Fruit fly (Drosophila melanogaster): Measurements from ENCODE around the gene HP4.
A peak's percentile ranks its signal among the peaks of the same experiment; 100 is the strongest.

The HP4 gene

DNA sequence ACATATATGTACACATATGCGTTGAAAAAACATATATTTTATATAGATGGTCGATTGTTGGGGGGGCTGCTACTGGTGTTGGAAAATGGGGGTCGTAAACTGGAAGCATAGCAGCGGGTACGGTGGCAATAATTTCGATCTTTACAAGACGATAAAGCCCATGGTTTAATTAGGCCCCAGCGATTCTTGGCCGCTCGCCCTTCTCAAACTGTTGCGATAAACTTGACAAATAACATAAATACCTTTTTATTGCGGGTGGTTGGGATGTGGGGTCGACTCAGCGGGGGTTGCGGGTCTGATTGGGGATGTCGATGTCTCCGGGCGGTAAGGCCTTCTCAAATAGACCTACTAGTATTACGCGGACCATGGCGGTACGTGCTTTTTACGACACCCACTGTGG lies 37.3 kb downstream of the HP4 start (continued):
- TF ChIP-seq bsh (GFP tag; optimal IDR thresholded peaks at IDR 0.05) (peak in 1 of 2 experiments; percentile 14), ATbp (GFP tag; optimal IDR thresholded peaks at IDR 0.05) (no peak), Atf3 (GFP tag; optimal IDR thresholded peaks at IDR 0.05) (no peak), corto (GFP tag; optimal IDR thresholded peaks at IDR 0.05) (no peak), lab (GFP tag; optimal IDR thresholded peaks at IDR 0.05) (peak; percentile 32), CG18764 (GFP tag; optimal IDR thresholded peaks at IDR 0.05) (no peak), CG7745 (tag; optimal IDR thresholded peaks at IDR 0.05) (peak; percentile 30), CG5245 (GFP tag; optimal IDR thresholded peaks at IDR 0.05) (no peak), CG12769 (tag; optimal IDR thresholded peaks at IDR 0.05) (peak; percentile 0), ato (GFP tag; IDR thresholded peaks at IDR 0.05; ENCODE audit: partially characterized antibody) (no peak), Ada2b (GFP tag; IDR thresholded peaks at IDR 0.05) (no peak), CG2199 (GFP tag; IDR thresholded peaks at IDR 0.05) (no peak), oc (tag; optimal IDR thresholded peaks at IDR 0.05) (no peak), repo (GFP tag; optimal IDR thresholded peaks at IDR 0.05) (no peak), CG13296 (GFP tag; optimal IDR thresholded peaks at IDR 0.05) (no peak), Sry-β (GFP tag; optimal IDR thresholded peaks at IDR 0.05) (no peak), kah (GFP tag; optimal IDR thresholded peaks at IDR 0.05) (no peak), CG7839 (tag; optimal IDR thresholded peaks at IDR 0.05) (peak; percentile 5), Adf1 (GFP tag; IDR thresholded peaks at IDR 0.05) (no peak), chinmo (GFP tag; IDR thresholded peaks at IDR 0.05; ENCODE audit: partially characterized antibody) (0 out of 4 replicates have a peak, but pooled peaks have one; percentile 26), CG4820 (GFP tag; optimal IDR thresholded peaks at IDR 0.05) (no peak), CG10979 (tag; optimal IDR thresholded peaks at IDR 0.05) (no peak), sna (GFP tag; IDR thresholded peaks at IDR 0.05; ENCODE audit: partially characterized antibody) (no peak), Hr51 (GFP tag; optimal IDR thresholded peaks at IDR 0.05) (no peak), CG7372 (GFP tag; IDR thresholded peaks at IDR 0.05) (no peak), schlank (tag; optimal IDR thresholded peaks at IDR 0.05) (no peak), Ravus (GFP tag; IDR thresholded peaks at IDR 0.05) (no peak), nerfin-2 (GFP tag; IDR thresholded peaks at IDR 0.05; ENCODE audit: partially characterized antibody) (no peak), Xrp1 (GFP tag; IDR thresholded peaks at IDR 0.05) (no peak), Doc3 (GFP tag; IDR thresholded peaks at IDR 0.05; ENCODE audit: partially characterized antibody) (no peak), lov (optimal IDR thresholded peaks at IDR 0.05) (no peak), lov (GFP tag; IDR thresholded peaks at IDR 0.05) (no peak), CG18011 (GFP tag; optimal IDR thresholded peaks at IDR 0.05) (no peak), dysf (GFP tag; IDR thresholded peaks at IDR 0.05) (no peak), CG4730 (GFP tag; IDR thresholded peaks at IDR 0.05) (no peak), gsb (GFP tag; IDR thresholded peaks at IDR 0.05) (no peak), CoRest (tag; optimal IDR thresholded peaks at IDR 0.05) (no peak), CG10321 (GFP tag; IDR thresholded peaks at IDR 0.05) (no peak), mld (GFP tag; IDR thresholded peaks at IDR 0.05; ENCODE audit: partially characterized antibody) (no peak), CG31365 (tag; optimal IDR thresholded peaks at IDR 0.05) (no peak), Sry-δ (GFP tag; optimal IDR thresholded peaks at IDR 0.05) (no peak), CG18262 (tag; optimal IDR thresholded peaks at IDR 0.05) (no peak), CG8359 (GFP tag; optimal IDR thresholded peaks at IDR 0.05; ENCODE audit: borderline replicate concordance) (no peak), pnt (GFP tag; optimal IDR thresholded peaks at IDR 0.05) (no peak), CG12071 (GFP tag; optimal IDR thresholded peaks at IDR 0.05) (no peak), gsb-n (tag; optimal IDR thresholded peaks at IDR 0.05) (no peak), Six4 (GFP tag; optimal IDR thresholded peaks at IDR 0.05) (no peak), CG3065 (GFP tag; optimal IDR thresholded peaks at IDR 0.05) (no peak), Ptx1 (GFP tag; IDR thresholded peaks at IDR 0.05) (peak; percentile 23; the same call in 1 of the 2 replicates), tup (GFP tag; optimal IDR thresholded peaks at IDR 0.05) (no peak)

Data from whole organism, embryonic.